Fruit fly (Drosophila melanogaster): ENCODE results near the gene CG10063.

- TF ChIP-seq Mio (GFP tag; optimal IDR thresholded peaks at IDR 0.05) (no peak), tai (GFP tag; optimal IDR thresholded peaks at IDR 0.05) (no peak), br (GFP tag; optimal IDR thresholded peaks at IDR 0.05) (no peak), pan (optimal IDR thresholded peaks at IDR 0.05) (no peak), brk (GFP tag; optimal IDR thresholded peaks at IDR 0.05) (no peak), woc (GFP tag; optimal IDR thresholded peaks at IDR 0.05) (no peak), Abd-B (GFP tag; optimal IDR thresholded peaks at IDR 0.05) (no peak), dl (GFP tag; optimal IDR thresholded peaks at IDR 0.05; ENCODE audit: insufficient read depth in 1 of 2, partially characterized antibody in 2 of 2) (no peak), lola (GFP tag; optimal IDR thresholded peaks at IDR 0.05) (no peak), foxo (GFP tag; optimal IDR thresholded peaks at IDR 0.05) (no peak), dmrt93B (GFP tag; optimal IDR thresholded peaks at IDR 0.05) (no peak), Sp1 (GFP tag; optimal IDR thresholded peaks at IDR 0.05) (no peak), CrebA (GFP tag; optimal IDR thresholded peaks at IDR 0.05; ENCODE audit: borderline replicate concordance) (no peak)
Observed at dm6 chr3L:7006421-7006820, 34.2 kb upstream of the CG10063 start.

Measured in whole organism, wandering third instar larva.